Fruit fly (Drosophila melanogaster): ENCODE measurements around the gene St2.

DNA sequence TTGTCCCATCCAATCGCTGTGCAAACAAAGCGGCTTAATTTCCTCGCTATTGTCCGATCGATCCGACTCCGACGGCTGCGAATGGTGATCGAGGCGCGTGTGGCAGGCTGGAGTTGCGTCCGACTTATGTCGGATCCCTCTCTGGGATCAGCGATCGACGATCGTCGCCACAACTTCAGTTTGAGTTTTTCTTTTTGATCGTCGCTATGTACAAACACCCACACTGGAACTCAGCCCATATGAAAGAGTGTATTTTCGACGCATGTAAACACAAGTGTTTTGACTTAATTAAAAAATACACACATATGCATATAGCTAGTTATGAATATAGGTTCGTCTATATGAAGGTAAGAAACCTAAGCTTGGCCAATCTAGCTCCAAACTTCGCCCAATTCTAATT is 12.4 kb downstream of the St2 start, which contains the start of gene sage:
- TF ChIP-seq CG8478 (optimal IDR thresholded peaks at IDR 0.05): no peak
- TF ChIP-seq CTCF (optimal IDR thresholded peaks at IDR 0.05): no peak
